Worm (Caenorhabditis elegans): ENCODE data around the gene eat-3.

eat-3 gene

ce11 chrII:9282787-9283186 is 41.9 kb upstream of the eat-3 start (continued):
- TF ChIP-seq skn-1 (tag; optimal IDR thresholded peaks at IDR 0.05) (peak; percentile 75), lin-13 (GFP tag; optimal IDR thresholded peaks at IDR 0.05) (peak; percentile 86), elt-1 (tag; optimal IDR thresholded peaks at IDR 0.05) (peak; percentile 18)

ce11 chrII:9283668-9284357 is 40.9 kb upstream of the eat-3 start:
- TF ChIP-seq dmd-4 (tag; optimal IDR thresholded peaks at IDR 0.05): no peak
- TF ChIP-seq blmp-1 (tag; optimal IDR thresholded peaks at IDR 0.05; ENCODE audit: insufficient read depth): no peak
- TF ChIP-seq egl-27 (tag; optimal IDR thresholded peaks at IDR 0.05): peak; percentile 61
- no peak for TF ChIP-seq elt-1 (tag; optimal IDR thresholded peaks at IDR 0.05)
- TF ChIP-seq fos-1 (tag; optimal IDR thresholded peaks at IDR 0.05): peak; percentile 90
- no peak for TF ChIP-seq nhr-77 (tag; optimal IDR thresholded peaks at IDR 0.05)
- no peak for TF ChIP-seq ceh-82 (tag; optimal IDR thresholded peaks at IDR 0.05)
- no peak for TF ChIP-seq unc-62 (GFP tag; optimal IDR thresholded peaks at IDR 0.05)
- no peak for TF ChIP-seq nhr-12 (tag; optimal IDR thresholded peaks at IDR 0.05)
- TF ChIP-seq nhr-6 (tag; optimal IDR thresholded peaks at IDR 0.05): peak; percentile 33
- TF ChIP-seq nhr-129 (tag; optimal IDR thresholded peaks at IDR 0.05): peak; percentile 94
- peak; percentile 76 for TF ChIP-seq nhr-21 (tag; optimal IDR thresholded peaks at IDR 0.05)
- no peak for TF ChIP-seq unc-39 (tag; optimal IDR thresholded peaks at IDR 0.05)
- TF ChIP-seq nhr-10 (tag; optimal IDR thresholded peaks at IDR 0.05): no peak
- no peak for TF ChIP-seq ztf-1 (GFP tag; conservative IDR thresholded peaks at IDR 0.05)
- peak; percentile 10 for TF ChIP-seq lin-13 (GFP tag; optimal IDR thresholded peaks at IDR 0.05)
- TF ChIP-seq snpc-4 (tag; optimal IDR thresholded peaks at IDR 0.05): no peak
- TF ChIP-seq lsy-2 (tag; optimal IDR thresholded peaks at IDR 0.05): peak in 1 of 2 experiments; percentile 80
- no peak for TF ChIP-seq lin-11 (tag; optimal IDR thresholded peaks at IDR 0.05)
- peak; percentile 79 for TF ChIP-seq F13H6.1 (tag; optimal IDR thresholded peaks at IDR 0.05)
- peak; percentile 64 for TF ChIP-seq C34F6.9 (tag; optimal IDR thresholded peaks at IDR 0.05)
- TF ChIP-seq ztf-11 (tag; optimal IDR thresholded peaks at IDR 0.05): no peak
- TF ChIP-seq sem-4 (tag; optimal IDR thresholded peaks at IDR 0.05): no peak
- peak; percentile 62 for TF ChIP-seq sma-3 (GFP tag; optimal IDR thresholded peaks at IDR 0.05)
- peak; percentile 71 to 90 for TF ChIP-seq mdl-1 (tag; optimal IDR thresholded peaks at IDR 0.05)
- no peak for TF ChIP-seq mbf-1 (tag; optimal IDR thresholded peaks at IDR 0.05)
- no peak for TF ChIP-seq ama-1 (optimal IDR thresholded peaks at IDR 0.05)
- TF ChIP-seq nhr-237 (tag; optimal IDR thresholded peaks at IDR 0.05): no peak
- TF ChIP-seq zag-1 (tag; optimal IDR thresholded peaks at IDR 0.05): no peak
- no peak for TF ChIP-seq ztf-4 (tag; optimal IDR thresholded peaks at IDR 0.05)
- TF ChIP-seq crh-2 (tag; optimal IDR thresholded peaks at IDR 0.05): peak; percentile 83
- TF ChIP-seq skn-1 (tag; optimal IDR thresholded peaks at IDR 0.05): no peak
- no peak for TF ChIP-seq elt-3 (tag; optimal IDR thresholded peaks at IDR 0.05)
- peak; percentile 82 for TF ChIP-seq ceh-16 (tag; optimal IDR thresholded peaks at IDR 0.05)
- TF ChIP-seq lin-39 (tag; optimal IDR thresholded peaks at IDR 0.05): no peak
- TF ChIP-seq gmeb-1 (tag; optimal IDR thresholded peaks at IDR 0.05): peak; percentile 74
- TF ChIP-seq sma-9 (GFP tag; optimal IDR thresholded peaks at IDR 0.05): peak; percentile 95
- TF ChIP-seq sma-9 (tag; optimal IDR thresholded peaks at IDR 0.05): no peak
- TF ChIP-seq nhr-25 (tag; optimal IDR thresholded peaks at IDR 0.05): peak; percentile 32
- TF ChIP-seq R02D3.7 (tag; optimal IDR thresholded peaks at IDR 0.05): no peak
- peak; percentile 8 for TF ChIP-seq Y55F3AM.14 (GFP tag; optimal IDR thresholded peaks at IDR 0.05)
- TF ChIP-seq mab-5 (tag; optimal IDR thresholded peaks at IDR 0.05): no peak

Data from whole organism, L2 larva.